Worm (Caenorhabditis elegans): ENCODE measurements around the gene msp-32.

DNA sequence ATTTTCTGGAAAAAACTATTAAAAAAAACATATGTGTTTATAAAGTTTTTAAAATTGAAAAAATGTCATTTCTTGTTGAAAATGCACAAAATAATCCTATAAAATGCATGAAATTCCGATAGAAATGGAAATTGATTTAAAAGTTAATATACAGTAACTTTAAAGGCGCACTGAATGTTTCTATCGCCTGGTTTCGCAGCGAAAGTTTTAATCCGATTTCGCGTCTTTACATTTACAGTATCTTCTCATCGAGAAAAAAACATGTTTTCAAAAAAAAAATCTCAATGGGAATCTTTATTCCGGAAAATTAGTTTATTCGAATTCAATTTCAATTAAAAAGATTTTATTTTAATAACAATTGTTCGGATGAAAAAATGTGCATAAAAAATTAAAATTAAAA, 15.6 kb downstream of the msp-32 start, which contains the start of gene R05F9.11:
- TF ChIP-seq snpc-4 (tag; optimal IDR thresholded peaks at IDR 0.05) (no peak), ces-1 (GFP tag; optimal IDR thresholded peaks at IDR 0.05) (no peak), elt-1 (tag; optimal IDR thresholded peaks at IDR 0.05; ENCODE audit: borderline replicate concordance, insufficient read depth) (no peak), mep-1 (tag; optimal IDR thresholded peaks at IDR 0.05) (no peak), lin-13 (tag; optimal IDR thresholded peaks at IDR 0.05) (no peak)

Data from whole organism, mixed stage, embryonic.